Fruit fly (Drosophila melanogaster) whole organism, embryonic: ENCODE data around the gene Mlc1.

Experiments
- CG11093 ChIP-seq: fragments of 200-800 bp; sonication (Bioruptor generic); IDR thresholded peaks from 3 replicates; pipeline ENCODE4 v1.3.6; 2022; ENCODE audit warnings: missing biosample characterization, missing genetic modification characterization
- CG4404 ChIP-seq: fragments of 200-800 bp; sonication (Bioruptor generic); IDR thresholded peaks from 2 replicates; pipeline ENCODE4 v1.3.6; 2022; ENCODE audit warnings: missing biosample characterization, missing genetic modification characterization
- CG4820 ChIP-seq: fragments of 200-800 bp; sonication (Bioruptor generic); optimal IDR thresholded peaks from 3 replicates; lab custom pipeline; 2016; ENCODE audit warnings: missing biosample characterization, missing genetic modification characterization
- dm ChIP-seq: fragments of 200-800 bp; sonication (Bioruptor generic); optimal IDR thresholded peaks from 3 replicates; lab custom pipeline; 2016; ENCODE audit warnings: missing biosample characterization, missing genetic modification characterization
- z ChIP-seq: fragments of 200-800 bp; sonication (Bioruptor generic); IDR thresholded peaks from 3 replicates; pipeline ENCODE4 v1.3.6; 2022; ENCODE audit warnings: missing biosample characterization, missing genetic modification characterization

Mlc1 gene

DNA sequence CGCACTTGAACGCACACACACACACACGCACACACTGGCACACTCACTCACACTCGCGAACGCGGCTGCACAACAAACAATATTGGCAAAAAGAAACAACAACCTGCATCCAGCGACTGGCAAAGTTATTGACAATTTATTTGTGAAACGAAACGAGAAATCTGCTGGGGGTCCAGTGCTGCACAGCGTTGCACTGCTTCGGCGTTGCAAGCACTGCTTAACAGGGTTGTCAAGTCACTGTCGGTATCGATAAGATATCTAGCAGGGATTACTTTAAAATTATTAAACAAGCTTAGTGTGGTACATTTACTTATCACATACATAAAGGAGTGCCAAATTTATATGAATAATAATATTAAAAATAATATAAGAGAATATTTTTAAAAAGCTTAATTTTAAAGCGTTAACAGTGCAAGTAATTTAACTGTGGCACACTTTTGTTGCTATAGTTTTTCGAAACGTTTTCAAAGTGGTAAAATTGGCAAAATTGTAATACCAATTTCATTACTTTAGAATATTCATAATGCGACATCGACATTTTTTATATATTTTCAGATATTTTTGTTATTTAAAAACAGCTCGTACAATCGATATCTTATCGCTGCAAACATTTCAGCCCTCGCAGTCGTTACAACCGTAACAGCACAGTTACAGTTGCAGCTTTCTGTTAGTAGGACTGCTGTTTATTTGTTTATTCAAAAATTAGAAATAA, 52.6 kb downstream of the Mlc1 start, which contains the start of the genes dsd and Tusp (continued):
- TF ChIP-seq dm (GFP tag; lab: Kevin White, UChicago), result peak; percentile 52
- no peak for TF ChIP-seq z
- peak; percentile 68 for TF ChIP-seq CG4820 (GFP tag; lab: Kevin White, UChicago)
- TF ChIP-seq CG11093 (GFP tag; lab: Robert Waterston, UW), result 0 out of 3 replicates have a peak, but pooled peaks have one; percentile 53
- peak; percentile 46; the same call in 1 of the 2 replicates for TF ChIP-seq CG4404
